Worm (Caenorhabditis elegans) whole organism, L1 larva: ENCODE data around the gene F53F1.6.
A peak's percentile ranks its signal among the peaks of the same experiment; 100 is the strongest.

Experiments
- C16A3.4 ChIP-seq: fragments of 150-350 bp; optimal IDR thresholded peaks from 2 replicates; lab custom pipeline; 2014; ENCODE audit warnings: missing biosample characterization, missing genetic modification characterization
- F16B12.6 ChIP-seq: fragments of 150-350 bp; optimal IDR thresholded peaks from 2 replicates; lab custom pipeline; 2014; ENCODE audit warnings: missing biosample characterization, missing genetic modification characterization
- aha-1 ChIP-seq: fragments of 150-350 bp; optimal IDR thresholded peaks from 2 replicates; lab custom pipeline; 2014; ENCODE audit warnings: missing biosample characterization, missing genetic modification characterization
- aly-2 ChIP-seq: fragments of 150-350 bp; optimal IDR thresholded peaks from 2 replicates; lab custom pipeline; 2014; ENCODE audit warnings: missing biosample characterization, missing genetic modification characterization
- ama-1 ChIP-seq: fragments of 150-350 bp; optimal IDR thresholded peaks from 2 replicates; lab custom pipeline; 2014
- blmp-1 ChIP-seq: fragments of 150-350 bp; optimal IDR thresholded peaks from 2 replicates; lab custom pipeline; 2014; ENCODE audit warnings: missing biosample characterization, missing genetic modification characterization
- ceh-63 ChIP-seq: fragments of 200-800 bp; sonication (Bioruptor generic); optimal IDR thresholded peaks from 2 replicates; lab custom pipeline; 2018; ENCODE audit warnings: mild to moderate bottlenecking, missing genetic modification characterization, missing compliant biosample characterization
- ceh-8 ChIP-seq: fragments of 200-800 bp; sonication (Bioruptor generic); optimal IDR thresholded peaks from 2 replicates; lab custom pipeline; 2018; ENCODE audit warnings: mild to moderate bottlenecking, missing genetic modification characterization, moderate library complexity, missing compliant biosample characterization
- ceh-88 ChIP-seq: fragments of 200-800 bp; sonication (Bioruptor generic); IDR thresholded peaks from 2 replicates; pipeline ENCODE4 v1.3.6; 2022; ENCODE audit warnings: missing genetic modification characterization, missing compliant biosample characterization
- efl-1 ChIP-seq, 4 experiments: fragments of 150-350 bp; optimal IDR thresholded peaks in 3 of 4; peaks in 1 of 4; 1 replicate in 1 of 4; 2 replicates in 3 of 4; lab custom pipeline; 2014; ENCODE audit warnings: missing biosample characterization in 2 of 4, missing genetic modification characterization in 2 of 4, missing genetic modification reagents in 2 of 4
- efl-3 ChIP-seq: fragments of 200-800 bp; sonication (Bioruptor generic); optimal IDR thresholded peaks from 2 replicates; lab custom pipeline; 2018; ENCODE audit warnings: mild to moderate bottlenecking, missing genetic modification characterization, missing compliant biosample characterization
- egl-13 ChIP-seq: sonication (generic microtip); optimal IDR thresholded peaks from 2 replicates; lab custom pipeline; 2016; ENCODE audit warnings: missing genotype, missing genetic modification reagents, missing genetic modification characterization, missing compliant biosample characterization
- elt-2 ChIP-seq: sonication (generic microtip); optimal IDR thresholded peaks from 2 replicates; lab custom pipeline; 2016; ENCODE audit warnings: missing genetic modification characterization, mild to moderate bottlenecking, inconsistent platforms, missing compliant biosample characterization, missing genetic modification reagents
- elt-3 ChIP-seq, 6 experiments: fragments of 150-350 bp in 1 of 6; sonication (generic microtip); optimal IDR thresholded peaks; 2 replicates each; lab custom pipeline; 2017 to 2018; ENCODE audit warnings: missing biosample characterization in 6 of 6, missing genetic modification characterization in 6 of 6, inconsistent platforms in 1 of 6
- ets-5 ChIP-seq: fragments of 200-800 bp; sonication (Bioruptor generic); IDR thresholded peaks from 2 replicates; pipeline ENCODE4 v1.3.6; 2022; ENCODE audit warnings: missing genetic modification characterization, missing compliant biosample characterization
- fkh-10 ChIP-seq: sonication (generic microtip); optimal IDR thresholded peaks from 2 replicates; lab custom pipeline; 2017; ENCODE audit warnings: missing biosample characterization, missing genetic modification reagents, missing genetic modification characterization
- fkh-8 ChIP-seq: sonication (generic microtip); optimal IDR thresholded peaks from 2 replicates; lab custom pipeline; 2016; ENCODE audit warnings: mild to moderate bottlenecking, missing genetic modification characterization, missing compliant biosample characterization
- grh-1 ChIP-seq: fragments of 200-800 bp; sonication (Bioruptor generic); IDR thresholded peaks from 2 replicates; pipeline ENCODE4 v1.3.6; 2022; ENCODE audit warnings: missing genetic modification reagents, missing genetic modification characterization, missing compliant biosample characterization
- hlh-4 ChIP-seq: sonication (generic microtip); optimal IDR thresholded peaks from 2 replicates; lab custom pipeline; 2016; ENCODE audit warnings: mild to moderate bottlenecking, missing genetic modification characterization, missing compliant biosample characterization
- isw-1 ChIP-seq: fragments of 200-800 bp; sonication (Bioruptor generic); IDR thresholded peaks from 2 replicates; pipeline ENCODE4 v1.3.6; 2022; ENCODE audit warnings: missing genetic modification characterization, missing compliant biosample characterization
- lin-13 ChIP-seq: fragments of 150-350 bp; optimal IDR thresholded peaks from 2 replicates; lab custom pipeline; 2014; ENCODE audit warnings: missing biosample characterization, missing genetic modification reagents, missing genetic modification characterization
- lin-14 ChIP-seq: fragments of 200-800 bp; sonication (Bioruptor generic); optimal IDR thresholded peaks from 2 replicates; lab custom pipeline; 2018; ENCODE audit warnings: mild to moderate bottlenecking, missing genetic modification characterization, moderate library complexity, missing compliant biosample characterization
- lin-35 ChIP-seq, 2 experiments: fragments of 150-350 bp; optimal IDR thresholded peaks; 2 replicates each; lab custom pipeline; 2014; ENCODE audit warnings: missing biosample characterization in 2 of 2, missing genetic modification characterization in 2 of 2, missing genetic modification reagents in 2 of 2
- lin-39 ChIP-seq: fragments of 150-350 bp; optimal IDR thresholded peaks from 2 replicates; lab custom pipeline; 2014; ENCODE audit warnings: missing biosample characterization, missing genetic modification reagents, missing genetic modification characterization
- lsy-2 ChIP-seq, 2 experiments: fragments of 150-350 bp; optimal IDR thresholded peaks; 2 replicates each; lab custom pipeline; 2014; ENCODE audit warnings: missing biosample characterization in 2 of 2, missing genetic modification characterization in 2 of 2
- mab-9 ChIP-seq: fragments of 200-800 bp; sonication (Bioruptor generic); IDR thresholded peaks from 2 replicates; pipeline ENCODE4 v1.3.6; 2022; ENCODE audit warnings: missing genetic modification reagents, missing genetic modification characterization, missing compliant biosample characterization
- mdl-1 ChIP-seq, 2 experiments: fragments of 150-350 bp; optimal IDR thresholded peaks; 2 replicates each; lab custom pipeline; 2014 to 2017; ENCODE audit warnings: missing biosample characterization in 2 of 2, missing genetic modification characterization in 2 of 2, inconsistent platforms in 1 of 2
- nhr-11 ChIP-seq: fragments of 150-350 bp; optimal IDR thresholded peaks from 2 replicates; lab custom pipeline; 2014; ENCODE audit warnings: missing biosample characterization, missing genetic modification characterization
- nhr-12 ChIP-seq: sonication (generic microtip); optimal IDR thresholded peaks from 2 replicates; lab custom pipeline; 2017; ENCODE audit warnings: missing biosample characterization, missing genetic modification characterization
- nhr-19 ChIP-seq: fragments of 200-800 bp; sonication (Bioruptor generic); conservative IDR thresholded peaks from 2 replicates; pipeline ENCODE4 v1.3.6; 2022; ENCODE audit warnings: missing genetic modification characterization, missing compliant biosample characterization
- nhr-20 ChIP-seq: sonication (generic microtip); optimal IDR thresholded peaks from 2 replicates; lab custom pipeline; 2016; ENCODE audit warnings: mild to moderate bottlenecking, missing genetic modification characterization, missing compliant biosample characterization
- nhr-237 ChIP-seq: fragments of 150-350 bp; optimal IDR thresholded peaks from 2 replicates; lab custom pipeline; 2014; ENCODE audit warnings: missing biosample characterization, missing genetic modification characterization
- nhr-47 ChIP-seq: sonication (generic microtip); optimal IDR thresholded peaks from 2 replicates; lab custom pipeline; 2016; ENCODE audit warnings: mild to moderate bottlenecking, missing genetic modification characterization, moderate library complexity, missing compliant biosample characterization
- nhr-71 ChIP-seq: sonication (generic microtip); optimal IDR thresholded peaks from 2 replicates; lab custom pipeline; 2016; ENCODE audit warnings: mild to moderate bottlenecking, missing genetic modification characterization, moderate library complexity, missing compliant biosample characterization
- nhr-76 ChIP-seq: sonication (generic microtip); optimal IDR thresholded peaks from 2 replicates; lab custom pipeline; 2017; ENCODE audit warnings: missing biosample characterization, missing genetic modification characterization
- nhr-77 ChIP-seq: fragments of 150-350 bp; optimal IDR thresholded peaks from 2 replicates; lab custom pipeline; 2014; ENCODE audit warnings: missing biosample characterization, missing genetic modification characterization
- nhr-84 ChIP-seq: sonication (generic microtip); optimal IDR thresholded peaks from 2 replicates; lab custom pipeline; 2017; ENCODE audit warnings: missing biosample characterization, missing genetic modification characterization
- pax-3 ChIP-seq: fragments of 200-800 bp; sonication (Bioruptor generic); optimal IDR thresholded peaks from 2 replicates; lab custom pipeline; 2018; ENCODE audit warnings: mild to moderate bottlenecking, missing genetic modification characterization, moderate library complexity, missing compliant biosample characterization
- pqm-1 ChIP-seq: sonication (generic microtip); optimal IDR thresholded peaks from 3 replicates; lab custom pipeline; 2017; ENCODE audit warnings: missing biosample characterization, missing genetic modification characterization
- skn-1 ChIP-seq: fragments of 150-350 bp; optimal IDR thresholded peaks from 2 replicates; lab custom pipeline; 2014; ENCODE audit warnings: missing biosample characterization, missing genetic modification characterization
- snu-23 ChIP-seq: sonication (generic microtip); optimal IDR thresholded peaks from 2 replicates; lab custom pipeline; 2016; ENCODE audit warnings: missing genetic modification characterization, missing compliant biosample characterization
- sptf-1 ChIP-seq: fragments of 150-350 bp; optimal IDR thresholded peaks from 2 replicates; lab custom pipeline; 2014; ENCODE audit warnings: missing biosample characterization, missing genetic modification characterization
- tbx-2 ChIP-seq: sonication (generic microtip); optimal IDR thresholded peaks from 2 replicates; lab custom pipeline; 2016; ENCODE audit warnings: missing genetic modification characterization, missing compliant biosample characterization
- tlp-1 ChIP-seq: fragments of 150-350 bp; optimal IDR thresholded peaks from 2 replicates; lab custom pipeline; 2014; ENCODE audit warnings: missing biosample characterization, missing genetic modification characterization
- unc-98 ChIP-seq: fragments of 200-800 bp; sonication (Bioruptor generic); IDR thresholded peaks from 2 replicates; pipeline ENCODE4 v1.3.6; 2022; ENCODE audit warnings: missing genetic modification characterization, missing compliant biosample characterization
- vab-15 ChIP-seq: sonication (generic microtip); optimal IDR thresholded peaks from 2 replicates; lab custom pipeline; 2017; ENCODE audit warnings: missing genotype, mild to moderate bottlenecking, missing genetic modification characterization, missing compliant biosample characterization
- zip-4 ChIP-seq: fragments of 200-800 bp; sonication (Bioruptor generic); optimal IDR thresholded peaks from 2 replicates; lab custom pipeline; 2018; ENCODE audit warnings: mild to moderate bottlenecking, missing genetic modification characterization, moderate library complexity, missing compliant biosample characterization

Gene F53F1.6

ce11 chrV:13369663-13370062 lies 47.8 kb downstream of the F53F1.6 start:
- no peak for TF ChIP-seq vab-15
- no peak for TF ChIP-seq pqm-1
- TF ChIP-seq zip-4 (GFP tag; lab: Kevin White, UChicago), result no peak
- TF ChIP-seq fkh-10 (GFP tag; lab: Kevin White, UChicago), result no peak
- TF ChIP-seq F16B12.6 (tag; lab: Kevin White, UChicago), result no peak
- no peak for TF ChIP-seq mab-9 (GFP tag; lab: Robert Waterston, UW)
- TF ChIP-seq tbx-2 (tag; lab: Kevin White, UChicago), result no peak
- TF ChIP-seq aly-2 (tag; lab: Kevin White, UChicago), result no peak
- no peak for TF ChIP-seq skn-1
- no peak for TF ChIP-seq snu-23
- TF ChIP-seq efl-3, result no peak
- TF ChIP-seq efl-1 (optimal IDR thresholded peaks at IDR 0.05; lab: Kevin White, UChicago), result no peak
- TF ChIP-seq efl-1 (GFP tag; optimal IDR thresholded peaks at IDR 0.05 in 1 of 2; lab: Kevin White, UChicago), result peak in 1 of 2 experiments; percentile 93
- TF ChIP-seq elt-2, result peak; percentile 81
- no peak for TF ChIP-seq sptf-1 (tag; lab: Kevin White, UChicago)
- TF ChIP-seq ets-5, result no peak
- no peak for TF ChIP-seq ceh-8 (GFP tag; lab: Kevin White, UChicago)
- no peak for TF ChIP-seq aha-1 (tag; lab: Kevin White, UChicago)
- TF ChIP-seq egl-13, result no peak
- TF ChIP-seq nhr-77 (tag; lab: Kevin White, UChicago), result no peak
- TF ChIP-seq nhr-20, result no peak
- no peak for TF ChIP-seq tlp-1 (tag; lab: Kevin White, UChicago)
- no peak for TF ChIP-seq nhr-12 (tag; lab: Kevin White, UChicago)
- TF ChIP-seq isw-1, result no peak
- TF ChIP-seq hlh-4 (tag; lab: Kevin White, UChicago), result no peak
- no peak for TF ChIP-seq nhr-47 (tag; lab: Kevin White, UChicago)
- TF ChIP-seq lin-35 (GFP tag; optimal IDR thresholded peaks at IDR 0.05; lab: Kevin White, UChicago), result peak in 1 of 2 experiments; percentile 0
- no peak for TF ChIP-seq elt-3 (tag; optimal IDR thresholded peaks at IDR 0.05; lab: Kevin White, UChicago)
- no peak for TF ChIP-seq pax-3 (tag; lab: Kevin White, UChicago)
- no peak for TF ChIP-seq ama-1
- TF ChIP-seq ceh-63 (GFP tag; lab: Kevin White, UChicago), result no peak
- TF ChIP-seq grh-1 (GFP tag; lab: Robert Waterston, UW), result peak; percentile 16; the same call in 1 of the 2 replicates
- no peak for TF ChIP-seq ceh-88 (GFP tag; lab: Robert Waterston, UW)
- no peak for TF ChIP-seq nhr-11 (tag; lab: Kevin White, UChicago)
- no peak for TF ChIP-seq nhr-84
- TF ChIP-seq blmp-1 (tag; lab: Kevin White, UChicago), result no peak

ce11 chrV:13367024-13367423 lies 50.4 kb downstream of the F53F1.6 start, which contains the start of gene srx-125:
Gene srx-125, plus strand, starts transcription at chrV:13367324.
- TF ChIP-seq nhr-19, result no peak
- TF ChIP-seq sptf-1 (tag; lab: Kevin White, UChicago), result no peak
- TF ChIP-seq zip-4 (GFP tag; lab: Kevin White, UChicago), result no peak
- TF ChIP-seq lin-14 (GFP tag; lab: Kevin White, UChicago), result no peak
- TF ChIP-seq C16A3.4 (tag; lab: Kevin White, UChicago), result no peak

ce11 chrV:13366488-13366887 lies 50.9 kb downstream of the F53F1.6 start:
- TF ChIP-seq mdl-1 (tag; optimal IDR thresholded peaks at IDR 0.05; lab: Kevin White, UChicago) (no peak), nhr-71 (tag; lab: Kevin White, UChicago) (peak; percentile 40), lin-13 (GFP tag; lab: Kevin White, UChicago) (no peak), fkh-10 (GFP tag; lab: Kevin White, UChicago) (no peak), unc-98 (GFP tag; lab: Robert Waterston, UW) (no peak), nhr-237 (tag; lab: Kevin White, UChicago) (peak; percentile 13), hlh-4 (tag; lab: Kevin White, UChicago) (peak; percentile 65), fkh-8 (peak; percentile 46), nhr-47 (tag; lab: Kevin White, UChicago) (peak; percentile 58), nhr-76 (tag; lab: Kevin White, UChicago) (no peak), mab-9 (GFP tag; lab: Robert Waterston, UW) (no peak), lsy-2 (tag; optimal IDR thresholded peaks at IDR 0.05; lab: Kevin White, UChicago) (peak; percentile 1 to 9), lin-39 (tag; lab: Kevin White, UChicago) (peak; percentile 2)
